Worm (Caenorhabditis elegans) whole organism, young adult: ENCODE data around the gene srt-55.

Experiments
- B0261.1 ChIP-seq: sonication (generic microtip); optimal IDR thresholded peaks from 2 replicates; lab custom pipeline; 2016; ENCODE audit warnings: mild to moderate bottlenecking, missing genetic modification characterization, moderate library complexity, missing compliant biosample characterization
- C06A6.2 ChIP-seq: fragments of 200-800 bp; sonication (Bioruptor generic); conservative IDR thresholded peaks from 2 replicates; pipeline ENCODE4 v1.3.6; 2022; ENCODE audit warnings: missing genetic modification characterization, missing compliant biosample characterization
- F23B12.7 ChIP-seq: sonication (generic microtip); optimal IDR thresholded peaks from 2 replicates; lab custom pipeline; 2017; ENCODE audit warnings: missing genetic modification characterization, mild to moderate bottlenecking, missing compliant biosample characterization, antibody characterized with exemption, moderate library complexity; ENCODE audit not compliant: insufficient read depth
- F55B11.4 ChIP-seq: sonication (generic microtip); optimal IDR thresholded peaks from 2 replicates; lab custom pipeline; 2016; ENCODE audit warnings: missing compliant biosample characterization, missing genetic modification characterization, borderline replicate concordance; ENCODE audit not compliant: insufficient read depth
- F57A8.1 ChIP-seq: fragments of 200-800 bp; sonication (Bioruptor generic); optimal IDR thresholded peaks from 2 replicates; lab custom pipeline; 2018; ENCODE audit warnings: mild to moderate bottlenecking, missing genetic modification characterization, moderate library complexity, missing compliant biosample characterization
- K11D2.4 ChIP-seq: fragments of 200-800 bp; sonication (Bioruptor generic); IDR thresholded peaks from 2 replicates; pipeline ENCODE4 v1.3.6; 2022; ENCODE audit warnings: missing genetic modification reagents, missing genetic modification characterization, missing compliant biosample characterization
- K12H6.12 ChIP-seq: fragments of 200-800 bp; sonication (Bioruptor generic); optimal IDR thresholded peaks from 2 replicates; lab custom pipeline; 2018; ENCODE audit warnings: mild to moderate bottlenecking, missing genetic modification characterization, missing compliant biosample characterization
- Y79H2A.3 ChIP-seq: fragments of 200-800 bp; sonication (Bioruptor generic); conservative IDR thresholded peaks from 2 replicates; pipeline ENCODE4 v1.3.6; 2022; ENCODE audit warnings: missing genetic modification reagents, missing genetic modification characterization, missing compliant biosample characterization
- Y95B8A.8 ChIP-seq: fragments of 200-800 bp; sonication (Bioruptor generic); IDR thresholded peaks from 2 replicates; pipeline ENCODE4 v1.3.6; 2022; ENCODE audit warnings: missing genetic modification reagents, missing genetic modification characterization, missing compliant biosample characterization
- athp-1 ChIP-seq: sonication (generic microtip); optimal IDR thresholded peaks from 2 replicates; lab custom pipeline; 2017; ENCODE audit warnings: mild to moderate bottlenecking, missing genetic modification characterization, missing compliant biosample characterization
- attf-3 ChIP-seq: fragments of 200-800 bp; sonication (Bioruptor generic); conservative IDR thresholded peaks from 2 replicates; pipeline ENCODE4 v1.3.6; 2022; ENCODE audit warnings: missing genetic modification reagents, missing genetic modification characterization, missing compliant biosample characterization
- attf-6 ChIP-seq: fragments of 200-800 bp; sonication (Bioruptor generic); IDR thresholded peaks from 2 replicates; pipeline ENCODE4 v1.3.6; 2022; ENCODE audit warnings: missing genetic modification reagents, missing genetic modification characterization, missing compliant biosample characterization
- ceh-27 ChIP-seq: fragments of 200-800 bp; sonication (Bioruptor generic); optimal IDR thresholded peaks from 2 replicates; lab custom pipeline; 2018; ENCODE audit warnings: mild to moderate bottlenecking, missing genetic modification characterization, moderate library complexity, missing compliant biosample characterization
- ceh-91 ChIP-seq: fragments of 200-800 bp; sonication (Bioruptor generic); IDR thresholded peaks from 2 replicates; pipeline ENCODE4 v1.3.6; 2022; ENCODE audit warnings: missing genetic modification reagents, missing genetic modification characterization, missing compliant biosample characterization
- dox-1 ChIP-seq: fragments of 200-800 bp; sonication (Bioruptor generic); IDR thresholded peaks from 2 replicates; pipeline ENCODE4 v1.3.6; 2022; ENCODE audit warnings: missing genetic modification reagents, missing genetic modification characterization, missing compliant biosample characterization
- efl-1 ChIP-seq: fragments of 150-350 bp; optimal IDR thresholded peaks from 2 replicates; lab custom pipeline; 2014; ENCODE audit warnings: missing biosample characterization, missing genetic modification reagents, missing genetic modification characterization
- egl-18 ChIP-seq: fragments of 200-800 bp; sonication (Bioruptor generic); IDR thresholded peaks from 2 replicates; pipeline ENCODE4 v1.3.6; 2022; ENCODE audit warnings: missing genetic modification reagents, missing genetic modification characterization, missing compliant biosample characterization
- ets-4 ChIP-seq: fragments of 200-800 bp; sonication (Bioruptor generic); optimal IDR thresholded peaks from 2 replicates; lab custom pipeline; 2018; ENCODE audit warnings: mild to moderate bottlenecking, missing genetic modification characterization, missing compliant biosample characterization
- him-1 ChIP-seq: sonication (generic microtip); optimal IDR thresholded peaks from 2 replicates; lab custom pipeline; 2016; ENCODE audit warnings: missing genotype, missing genetic modification reagents, missing genetic modification characterization, missing compliant biosample characterization
- hsf-1 ChIP-seq: fragments of 200-800 bp; sonication (Bioruptor generic); IDR thresholded peaks from 2 replicates; pipeline ENCODE4 v1.3.6; 2022; ENCODE audit warnings: missing genetic modification reagents, missing genetic modification characterization, missing compliant biosample characterization
- lag-1 ChIP-seq: fragments of 200-800 bp; sonication (Bioruptor generic); IDR thresholded peaks from 2 replicates; pipeline ENCODE4 v1.3.6; 2022; ENCODE audit warnings: missing genetic modification reagents, missing genetic modification characterization, missing compliant biosample characterization
- let-607 ChIP-seq, 2 experiments: fragments of 200-800 bp in 1 of 2; sonication (Bioruptor generic) in 1 of 2; sonication (generic microtip) in 1 of 2; optimal IDR thresholded peaks; 2 replicates each; lab custom pipeline; 2016 to 2018; ENCODE audit warnings: mild to moderate bottlenecking in 2 of 2, missing compliant biosample characterization in 2 of 2, missing genetic modification characterization in 2 of 2, moderate library complexity in 2 of 2, missing genotype in 1 of 2
- lin-26 ChIP-seq: fragments of 200-800 bp; sonication (Bioruptor generic); IDR thresholded peaks from 2 replicates; pipeline ENCODE4 v1.3.6; 2022; ENCODE audit warnings: missing genetic modification reagents, missing genetic modification characterization, missing compliant biosample characterization
- lin-40 ChIP-seq: sonication (generic microtip); optimal IDR thresholded peaks from 2 replicates; lab custom pipeline; 2016; ENCODE audit warnings: missing genetic modification characterization, mild to moderate bottlenecking, missing compliant biosample characterization, missing genotype, missing genetic modification reagents
- lin-54 ChIP-seq: fragments of 200-800 bp; sonication (Bioruptor generic); optimal IDR thresholded peaks from 2 replicates; lab custom pipeline; 2018; ENCODE audit warnings: mild to moderate bottlenecking, missing genetic modification characterization, missing compliant biosample characterization
- lsl-1 ChIP-seq: fragments of 200-800 bp; sonication (Bioruptor generic); optimal IDR thresholded peaks from 2 replicates; lab custom pipeline; 2018; ENCODE audit warnings: mild to moderate bottlenecking, missing genetic modification characterization, moderate library complexity, missing compliant biosample characterization
- madf-10 ChIP-seq: sonication (generic microtip); optimal IDR thresholded peaks from 2 replicates; lab custom pipeline; 2016; ENCODE audit warnings: mild to moderate bottlenecking, missing genetic modification characterization, missing compliant biosample characterization
- madf-6 ChIP-seq: fragments of 200-800 bp; sonication (Bioruptor generic); IDR thresholded peaks from 2 replicates; pipeline ENCODE4 v1.3.6; 2022; ENCODE audit warnings: missing genetic modification reagents, missing genetic modification characterization, missing compliant biosample characterization
- mcd-1 ChIP-seq: fragments of 200-800 bp; sonication (Bioruptor generic); IDR thresholded peaks from 2 replicates; pipeline ENCODE4 v1.3.6; 2022; ENCODE audit warnings: missing genetic modification reagents, missing genetic modification characterization, missing compliant biosample characterization
- nfya-2 ChIP-seq: fragments of 200-800 bp; sonication (Bioruptor generic); IDR thresholded peaks from 2 replicates; pipeline ENCODE4 v1.3.6; 2022; ENCODE audit warnings: missing genetic modification reagents, missing genetic modification characterization, missing compliant biosample characterization
- nfyb-1 ChIP-seq: fragments of 200-800 bp; sonication (Bioruptor generic); IDR thresholded peaks from 2 replicates; pipeline ENCODE4 v1.3.6; 2022; ENCODE audit warnings: missing genetic modification reagents, missing genetic modification characterization, missing compliant biosample characterization
- nhr-179 ChIP-seq: sonication (generic microtip); optimal IDR thresholded peaks from 2 replicates; lab custom pipeline; 2016; ENCODE audit warnings: mild to moderate bottlenecking, missing genetic modification characterization, missing compliant biosample characterization
- nhr-80 ChIP-seq: sonication (generic microtip); optimal IDR thresholded peaks from 2 replicates; lab custom pipeline; 2016; ENCODE audit warnings: missing genetic modification characterization, missing compliant biosample characterization
- pbrm-1 ChIP-seq: fragments of 200-800 bp; sonication (Bioruptor generic); IDR thresholded peaks from 2 replicates; pipeline ENCODE4 v1.3.6; 2022; ENCODE audit warnings: missing genetic modification reagents, missing genetic modification characterization, missing compliant biosample characterization
- pha-4 ChIP-seq: fragments of 150-350 bp; sonication (generic microtip); optimal IDR thresholded peaks from 2 replicates; lab custom pipeline; 2014; ENCODE audit warnings: missing biosample characterization, missing genetic modification reagents, missing genetic modification characterization
- rcor-1 ChIP-seq: fragments of 200-800 bp; sonication (Bioruptor generic); IDR thresholded peaks from 2 replicates; pipeline ENCODE4 v1.3.6; 2022; ENCODE audit warnings: missing genetic modification reagents, missing genetic modification characterization, missing compliant biosample characterization
- snpc-1.3 ChIP-seq: sonication (generic microtip); optimal IDR thresholded peaks from 2 replicates; lab custom pipeline; 2017; ENCODE audit warnings: missing genetic modification characterization, mild to moderate bottlenecking, missing compliant biosample characterization, antibody characterized with exemption, moderate library complexity, missing genotype, missing genetic modification reagents; ENCODE audit not compliant: insufficient read depth
- snpc-4 ChIP-seq, 5 experiments: fragments of 150-350 bp in 1 of 5; sonication (generic microtip) in 4 of 5; optimal IDR thresholded peaks; 2 replicates each; lab custom pipeline; 2014 to 2018; ENCODE audit warnings: missing genetic modification characterization in 5 of 5, missing biosample characterization in 3 of 5, antibody characterized with exemption in 2 of 5, mild to moderate bottlenecking in 2 of 5, missing compliant biosample characterization in 2 of 5, missing genotype in 2 of 5, moderate library complexity in 2 of 5, missing genetic modification reagents in 1 of 5
- somi-1 ChIP-seq: fragments of 200-800 bp; sonication (Bioruptor generic); optimal IDR thresholded peaks from 2 replicates; lab custom pipeline; 2018; ENCODE audit warnings: mild to moderate bottlenecking, missing genetic modification characterization, missing compliant biosample characterization
- sptf-2 ChIP-seq: fragments of 200-800 bp; sonication (Bioruptor generic); optimal IDR thresholded peaks from 2 replicates; lab custom pipeline; 2018; ENCODE audit warnings: mild to moderate bottlenecking, missing genetic modification characterization, missing compliant biosample characterization
- tbx-9 ChIP-seq: sonication (generic microtip); optimal IDR thresholded peaks from 2 replicates; lab custom pipeline; 2016; ENCODE audit warnings: borderline replicate concordance, missing genetic modification characterization, inconsistent platforms, missing compliant biosample characterization
- unc-62 ChIP-seq: fragments of 150-350 bp; optimal IDR thresholded peaks from 2 replicates; lab custom pipeline; 2014; ENCODE audit warnings: missing biosample characterization, missing genetic modification reagents, missing genetic modification characterization
- xnd-1 ChIP-seq: sonication (generic microtip); optimal IDR thresholded peaks from 2 replicates; lab custom pipeline; 2016; ENCODE audit warnings: missing genotype, missing genetic modification reagents, missing genetic modification characterization, missing compliant biosample characterization
- zim-3 ChIP-seq: sonication (generic microtip); optimal IDR thresholded peaks from 2 replicates; lab custom pipeline; 2017; ENCODE audit warnings: mild to moderate bottlenecking, missing genetic modification characterization, moderate library complexity, missing compliant biosample characterization
- ztf-26 ChIP-seq: sonication (generic microtip); optimal IDR thresholded peaks from 2 replicates; lab custom pipeline; 2017; ENCODE audit warnings: missing genetic modification characterization, missing compliant biosample characterization

srt-55 gene

ce11 chrIII:10097981-10098380 lies 8.3 kb downstream of the srt-55 start, which contains the start of gene spop-1 (continued):
- TF ChIP-seq egl-18 (no peak), attf-3 (GFP tag; lab: Robert Waterston, UW) (no peak), ztf-26 (tag; lab: Kevin White, UChicago) (no peak)
- TF ChIP-seq, all 124 proteins: peak for 0

DNA sequence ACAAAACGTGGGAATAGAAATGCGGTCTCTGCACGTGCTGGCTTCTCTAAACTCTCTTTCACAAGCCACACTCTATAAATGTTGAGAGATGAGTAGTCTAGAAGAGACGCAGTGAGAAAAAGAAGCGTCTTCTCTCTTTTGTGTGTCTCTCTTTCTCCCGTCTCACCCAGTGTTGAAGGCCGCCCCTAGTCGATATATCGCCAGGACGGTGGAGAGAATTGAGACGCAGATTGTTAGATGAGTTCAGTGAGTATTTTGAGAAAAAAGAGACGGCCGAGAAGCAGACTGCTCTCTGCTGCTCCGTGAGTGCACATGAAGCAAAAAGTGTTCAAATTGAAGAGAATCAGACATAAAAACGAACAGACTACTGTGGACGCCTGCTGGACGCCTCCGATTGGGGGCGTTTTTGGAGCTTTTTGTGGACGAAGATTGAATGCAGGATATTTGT lies 9.7 kb downstream of the srt-55 start:
- TF ChIP-seq C06A6.2: peak; percentile 66; the same call in 1 of the 2 replicates
- peak; percentile 54 for TF ChIP-seq madf-10 (tag; lab: Kevin White, UChicago)
- TF ChIP-seq nhr-80: peak; percentile 78
- peak; percentile 90 for TF ChIP-seq lin-40 (tag; lab: Kevin White, UChicago)
- TF ChIP-seq athp-1: peak; percentile 84
- TF ChIP-seq lin-54 (GFP tag; lab: Kevin White, UChicago): peak; percentile 66
- TF ChIP-seq sptf-2: no peak
- TF ChIP-seq Y79H2A.3: no peak
- no peak for TF ChIP-seq Y95B8A.8 (GFP tag; lab: Robert Waterston, UW)
- peak; percentile 57 for TF ChIP-seq ets-4 (GFP tag; lab: Kevin White, UChicago)
- no peak for TF ChIP-seq attf-6 (GFP tag; lab: Robert Waterston, UW)
- 0 out of 2 replicates have a peak, but pooled peaks have one; percentile 27 for TF ChIP-seq rcor-1 (GFP tag; lab: Robert Waterston, UW)
- TF ChIP-seq pbrm-1 (GFP tag; lab: Robert Waterston, UW): peak; percentile 60; the same call in 1 of the 2 replicates
- TF ChIP-seq tbx-9 (tag; lab: Kevin White, UChicago): no peak
- TF ChIP-seq nhr-179 (tag; lab: Kevin White, UChicago): no peak
- peak; percentile 92 for TF ChIP-seq K12H6.12 (tag; lab: Kevin White, UChicago)
- no peak for TF ChIP-seq F23B12.7 (tag; lab: Kevin White, UChicago)
- TF ChIP-seq lsl-1 (GFP tag; lab: Kevin White, UChicago): no peak
- peak; percentile 82 for TF ChIP-seq ceh-27
- no peak for TF ChIP-seq unc-62 (GFP tag; lab: Kevin White, UChicago)
- no peak for TF ChIP-seq F55B11.4 (tag; lab: Kevin White, UChicago)
- TF ChIP-seq nfya-2 (GFP tag; lab: Robert Waterston, UW): no peak
- no peak for TF ChIP-seq xnd-1 (tag; lab: Kevin White, UChicago)
- no peak for TF ChIP-seq madf-6 (GFP tag; lab: Robert Waterston, UW)
- TF ChIP-seq B0261.1 (tag; lab: Kevin White, UChicago): no peak
- TF ChIP-seq lin-26 (GFP tag; lab: Robert Waterston, UW): peak; percentile 61; the same call in 1 of the 2 replicates
- TF ChIP-seq zim-3 (tag; lab: Kevin White, UChicago): no peak
- TF ChIP-seq ceh-91 (GFP tag; lab: Robert Waterston, UW): no peak
- TF ChIP-seq K11D2.4: peak; percentile 53; the same call in 1 of the 2 replicates
- peak; percentile 71 for TF ChIP-seq somi-1 (GFP tag; lab: Kevin White, UChicago)
- peak in 1 of 2 experiments; percentile 64 for TF ChIP-seq let-607 (tag; optimal IDR thresholded peaks at IDR 0.05; lab: Kevin White, UChicago)
- no peak for TF ChIP-seq him-1 (tag; lab: Kevin White, UChicago)
- TF ChIP-seq lag-1 (GFP tag; lab: Robert Waterston, UW): no peak
- no peak for TF ChIP-seq efl-1
- no peak for TF ChIP-seq egl-18
- peak; percentile 78 for TF ChIP-seq dox-1 (GFP tag; lab: Robert Waterston, UW)
- TF ChIP-seq nfyb-1: peak; percentile 91
- peak; percentile 59 for TF ChIP-seq ztf-26 (tag; lab: Kevin White, UChicago)
- TF ChIP-seq F57A8.1 (GFP tag; lab: Kevin White, UChicago): no peak
- no peak for TF ChIP-seq hsf-1 (GFP tag; lab: Robert Waterston, UW)
- TF ChIP-seq snpc-1.3 (tag; lab: Kevin White, UChicago): no peak
- TF ChIP-seq snpc-4 (GFP tag; optimal IDR thresholded peaks at IDR 0.05; lab: Kevin White, UChicago): no peak
- TF ChIP-seq snpc-4 (tag; optimal IDR thresholded peaks at IDR 0.05; lab: Kevin White, UChicago): peak in 3 of 4 experiments; percentile 24 to 48 (median 32)
- TF ChIP-seq mcd-1 (GFP tag; lab: Robert Waterston, UW): peak; percentile 73
- peak; percentile 7 for TF ChIP-seq pha-4 (tag; lab: Kevin White, UChicago)
